Worm (Caenorhabditis elegans) whole organism, early embryonic: ENCODE results near the gene C43D7.4.

Experiments used
- aly-1 ChIP-seq: sonication (generic microtip); optimal IDR thresholded peaks from 2 replicates; lab custom pipeline; 2016; ENCODE audit warnings: missing genetic modification characterization, missing compliant biosample characterization
- ama-1 ChIP-seq: fragments of 150-350 bp; optimal IDR thresholded peaks from 2 replicates; lab custom pipeline; 2014
- ceh-13 ChIP-seq: fragments of 200-800 bp; sonication (Bioruptor generic); optimal IDR thresholded peaks from 2 replicates; lab custom pipeline; 2018; ENCODE audit warnings: mild to moderate bottlenecking, missing genetic modification characterization, missing compliant biosample characterization
- scrt-1 ChIP-seq: fragments of 200-800 bp; sonication (Bioruptor generic); IDR thresholded peaks from 2 replicates; pipeline ENCODE4 v1.3.6; 2022; ENCODE audit warnings: missing genetic modification characterization, missing compliant biosample characterization
- sea-1 ChIP-seq: fragments of 200-800 bp; sonication (Bioruptor generic); conservative IDR thresholded peaks from 2 replicates; pipeline ENCODE4 v1.3.6; 2022; ENCODE audit warnings: missing genetic modification characterization, missing compliant biosample characterization
- tbx-11 ChIP-seq: fragments of 200-800 bp; sonication (Bioruptor generic); IDR thresholded peaks from 2 replicates; pipeline ENCODE4 v1.3.6; 2022; ENCODE audit warnings: missing genetic modification characterization, missing compliant biosample characterization
- tbx-37 ChIP-seq: fragments of 200-800 bp; sonication (Bioruptor generic); conservative IDR thresholded peaks from 2 replicates; pipeline ENCODE4 v1.3.6; 2022; ENCODE audit warnings: missing genetic modification reagents, missing genetic modification characterization, missing compliant biosample characterization

DNA sequence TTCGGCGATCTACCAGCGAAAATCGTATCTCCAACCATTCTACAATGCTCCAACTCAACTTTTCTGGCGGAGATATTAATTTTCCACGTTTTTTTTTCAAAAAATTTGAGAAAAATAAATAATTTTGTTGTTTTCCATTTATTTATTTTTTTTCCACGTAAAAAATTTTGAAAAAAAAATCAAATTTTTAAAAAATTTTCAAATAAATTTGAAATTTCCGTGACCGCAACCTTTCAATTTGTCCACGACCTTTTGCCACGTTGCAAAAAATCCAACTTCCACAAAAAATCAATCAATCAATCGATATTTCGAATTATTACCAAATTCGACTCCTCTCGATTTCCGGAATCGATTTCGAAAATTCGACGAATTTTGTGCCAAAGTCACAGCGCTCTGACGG lies 49.0 kb upstream of the C43D7.4 start, which contains the start of gene Y43F8A.2:
- TF ChIP-seq sea-1 (no peak), tbx-11 (GFP tag; lab: Robert Waterston, UW) (no peak), ceh-13 (no peak), tbx-37 (GFP tag; lab: Robert Waterston, UW) (no peak), aly-1 (tag; lab: Kevin White, UChicago) (no peak), scrt-1 (GFP tag; lab: Robert Waterston, UW) (no peak), ama-1 (lab: Kevin White, UChicago) (no peak)
